Fruit fly (Drosophila melanogaster): Measurements from ENCODE around the gene pad.

The pad gene

dm6 chr3R:16331809-16332343, 10.2 kb upstream of the pad start (continued):
- TF ChIP-seq CG12299 (tag; optimal IDR thresholded peaks at IDR 0.05) (peak; percentile 21), slbo (GFP tag; IDR thresholded peaks at IDR 0.05) (0 out of 2 replicates have a peak, but pooled peaks have one; percentile 18), CG6254 (GFP tag; optimal IDR thresholded peaks at IDR 0.05) (peak; percentile 66), tap (tag; optimal IDR thresholded peaks at IDR 0.05) (peak; percentile 16), CG12219 (GFP tag; optimal IDR thresholded peaks at IDR 0.05) (peak; percentile 74), Spps (tag; optimal IDR thresholded peaks at IDR 0.05) (peak; percentile 51), seq (GFP tag; IDR thresholded peaks at IDR 0.05) (peak; percentile 79), pho (GFP tag; optimal IDR thresholded peaks at IDR 0.05) (peak; percentile 21), kah (GFP tag; optimal IDR thresholded peaks at IDR 0.05) (no peak), CG12769 (tag; optimal IDR thresholded peaks at IDR 0.05) (peak; percentile 79), CG10321 (GFP tag; IDR thresholded peaks at IDR 0.05) (peak; percentile 21; the same call in 1 of the 2 replicates), Blimp-1 (GFP tag; optimal IDR thresholded peaks at IDR 0.05) (peak; percentile 49), Aef1 (GFP tag; IDR thresholded peaks at IDR 0.05) (no peak), al (GFP tag; IDR thresholded peaks at IDR 0.05) (peak; percentile 7; the same call in 1 of the 2 replicates), en (GFP tag; optimal IDR thresholded peaks at IDR 0.05) (no peak), CG10565 (GFP tag; optimal IDR thresholded peaks at IDR 0.05) (no peak), croc (GFP tag; conservative IDR thresholded peaks at IDR 0.05) (no peak; the same call in 2 of the 3 replicates), CG10274 (GFP tag; optimal IDR thresholded peaks at IDR 0.05) (peak; percentile 42), Hr78 (GFP tag; optimal IDR thresholded peaks at IDR 0.05) (peak in 1 of 2 experiments; percentile 32), Ada2b (GFP tag; IDR thresholded peaks at IDR 0.05) (peak; percentile 25; the same call in 1 of the 2 replicates), CG10267 (tag; optimal IDR thresholded peaks at IDR 0.05) (no peak), dmrt99B (tag; optimal IDR thresholded peaks at IDR 0.05) (no peak), CG18011 (GFP tag; optimal IDR thresholded peaks at IDR 0.05) (peak; percentile 36), nmo (GFP tag; optimal IDR thresholded peaks at IDR 0.05) (no peak), Meics (GFP tag; optimal IDR thresholded peaks at IDR 0.05) (peak; percentile 61), CG11085 (GFP tag; IDR thresholded peaks at IDR 0.05) (no peak; the same call in 1 of the 2 replicates), gce (GFP tag; IDR thresholded peaks at IDR 0.05) (peak; percentile 80; the same call in 2 of the 3 replicates), onecut (GFP tag; IDR thresholded peaks at IDR 0.05) (peak; percentile 52), CG3847 (GFP tag; IDR thresholded peaks at IDR 0.05) (0 out of 2 replicates have a peak, but pooled peaks have one; percentile 7), CG14667 (GFP tag; IDR thresholded peaks at IDR 0.05) (no peak), hkb (optimal IDR thresholded peaks at IDR 0.05) (no peak), hkb (GFP tag; IDR thresholded peaks at IDR 0.05) (peak; percentile 58; the same call in 1 of the 2 replicates), rib (GFP tag; IDR thresholded peaks at IDR 0.05) (peak; percentile 68; the same call in 1 of the 2 replicates), ftz-f1 (GFP tag; optimal IDR thresholded peaks at IDR 0.05) (no peak), lola (GFP tag; optimal IDR thresholded peaks at IDR 0.05) (peak in 1 of 3 experiments; percentile 70), cato (GFP tag; optimal IDR thresholded peaks at IDR 0.05; ENCODE audit: borderline replicate concordance) (peak; percentile 62), crp (GFP tag; optimal IDR thresholded peaks at IDR 0.05) (peak in 1 of 2 experiments; percentile 17), knrl (GFP tag; IDR thresholded peaks at IDR 0.05; ENCODE audit: partially characterized antibody) (no peak), trem (tag; optimal IDR thresholded peaks at IDR 0.05) (no peak), CG32767 (GFP tag; IDR thresholded peaks at IDR 0.05) (0 out of 2 replicates have a peak, but pooled peaks have one; percentile 31), gro (GFP tag; optimal IDR thresholded peaks at IDR 0.05) (no peak), MTF-1 (GFP tag; optimal IDR thresholded peaks at IDR 0.05; ENCODE audit: borderline replicate concordance) (peak; percentile 52), her (GFP tag; optimal IDR thresholded peaks at IDR 0.05) (peak; percentile 61), CG32532 (GFP tag; IDR thresholded peaks at IDR 0.05) (no peak; the same call in 1 of the 2 replicates), fd64A (GFP tag; optimal IDR thresholded peaks at IDR 0.05) (peak; percentile 70), Dbx (GFP tag; IDR thresholded peaks at IDR 0.05) (peak; percentile 50; the same call in 1 of the 3 replicates), CG4360 (GFP tag; IDR thresholded peaks at IDR 0.05) (no peak), Adf1 (GFP tag; IDR thresholded peaks at IDR 0.05) (no peak), psq (GFP tag; optimal IDR thresholded peaks at IDR 0.05) (peak; percentile 30)
